Comparison of ENCODE assay signal across 1 worm cellular context in the genomic region with DNA sequence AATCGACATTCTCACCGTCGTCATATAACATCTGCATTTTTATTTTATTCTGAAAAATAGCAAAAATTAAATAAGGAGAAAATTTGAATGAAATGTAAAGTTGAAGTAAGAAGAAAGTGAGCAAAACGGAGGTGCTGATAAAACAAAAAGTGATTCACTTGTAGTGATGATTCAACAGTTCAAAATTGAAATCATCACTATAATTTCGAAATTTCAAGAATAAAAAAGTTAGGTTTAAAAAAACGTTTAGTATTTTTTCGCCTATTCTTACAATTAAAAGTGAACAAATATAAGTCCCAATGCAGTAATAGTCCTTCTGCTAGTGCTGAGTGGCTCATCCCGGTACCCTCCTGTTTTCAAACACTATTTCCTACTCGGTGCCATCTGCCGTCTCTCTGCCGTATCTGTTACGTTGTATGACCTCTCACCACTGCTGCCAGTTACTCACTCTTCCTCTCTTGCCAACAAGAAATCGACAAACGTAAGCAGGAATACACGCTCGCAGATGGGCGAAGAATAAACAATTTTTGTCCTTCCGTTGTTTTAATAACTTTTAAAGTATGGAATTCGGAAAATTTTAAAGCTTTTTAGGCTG.
TF ChIP-seq lines count a peak whose summit lies in the region.

A gene (minus strand): TSS at position 51 of the 595 bp plus-strand sequence.

TF ChIP-seq in whole organism, L1 larva, 84 proteins besides CTCF, POLR2A, EP300 and RAD21 (continued from another document):
- TF ChIP-seq nhr-71 (tag; optimal IDR thresholded peaks at IDR 0.05; lab: Kevin White, UChicago) (peak; percentile 60), lin-35 (GFP tag; optimal IDR thresholded peaks at IDR 0.05; lab: Kevin White, UChicago) (peak; percentile 16 to 24), efl-1 (optimal IDR thresholded peaks at IDR 0.05; lab: Kevin White, UChicago) (peak in 1 of 2 experiments; percentile 30), efl-1 (GFP tag; optimal IDR thresholded peaks at IDR 0.05 in 1 of 2; lab: Kevin White, UChicago) (no peak), tbx-2 (tag; optimal IDR thresholded peaks at IDR 0.05; lab: Kevin White, UChicago) (peak; percentile 31), pag-3 (tag; optimal IDR thresholded peaks at IDR 0.05; lab: Kevin White, UChicago; ENCODE audit: borderline replicate concordance, insufficient read depth) (peak; percentile 63), skn-1 (tag; optimal IDR thresholded peaks at IDR 0.05; lab: Kevin White, UChicago) (no peak), mdl-1 (tag; optimal IDR thresholded peaks at IDR 0.05; lab: Kevin White, UChicago) (peak in 1 of 2 experiments; percentile 24), blmp-1 (tag; optimal IDR thresholded peaks at IDR 0.05; lab: Kevin White, UChicago) (peak; percentile 42), dpl-1 (GFP tag; optimal IDR thresholded peaks at IDR 0.05; lab: Kevin White, UChicago) (peak in 1 of 3 experiments; percentile 6), swsn-7 (tag; optimal IDR thresholded peaks at IDR 0.05; lab: Kevin White, UChicago) (peak; percentile 50)
TF ChIP-seq in whole organism, L1 larva: peak in this region for 19.
